Worm (Caenorhabditis elegans): ENCODE measurements around the gene K09D9.14.

The K09D9.14 gene

ce11 chrV:3972846-3973245, 48.8 kb downstream of the K09D9.14 start, which contains the start of gene cyp-34A10:
cyp-34A10 (minus strand) TSS chrV:3972991.
- TF ChIP-seq nfya-1 (tag; optimal IDR thresholded peaks at IDR 0.05; ENCODE audit: insufficient read depth): no peak

All from whole organism, L3 larva.